Worm (Caenorhabditis elegans) whole organism, mixed stage, embryonic: Measurements from ENCODE around the gene hlh-13.
"Not testable (repeated sequence)": the region's sequence is repeated elsewhere in the genome, so short reads cannot be mapped to it uniquely, and the experiment has no call there.

ENCODE experiments used
- M03D4.4 ChIP-seq: sonication (generic microtip); optimal IDR thresholded peaks from 2 replicates; lab custom pipeline; 2017; ENCODE audit warnings: mild to moderate bottlenecking, missing genetic modification characterization, missing compliant biosample characterization
- bed-3 ChIP-seq: fragments of 200-800 bp; sonication (Bioruptor generic); optimal IDR thresholded peaks from 3 replicates; lab custom pipeline; 2018; ENCODE audit warnings: mild to moderate bottlenecking, missing genetic modification characterization, moderate library complexity, missing compliant biosample characterization
- blmp-1 ChIP-seq: fragments of 150-350 bp; optimal IDR thresholded peaks from 2 replicates; lab custom pipeline; 2014; ENCODE audit warnings: missing biosample characterization, missing genetic modification characterization
- ceh-39 ChIP-seq: fragments of 150-350 bp; optimal IDR thresholded peaks from 2 replicates; lab custom pipeline; 2014; ENCODE audit warnings: missing biosample characterization, missing genetic modification characterization
- ceh-43 ChIP-seq: fragments of 200-800 bp; sonication (Bioruptor generic); optimal IDR thresholded peaks from 2 replicates; lab custom pipeline; 2018; ENCODE audit warnings: mild to moderate bottlenecking, missing genetic modification characterization, moderate library complexity, missing compliant biosample characterization
- ceh-83 ChIP-seq: fragments of 200-800 bp; sonication (Bioruptor generic); optimal IDR thresholded peaks from 2 replicates; lab custom pipeline; 2018; ENCODE audit warnings: mild to moderate bottlenecking, missing genetic modification characterization, missing compliant biosample characterization
- ces-1 ChIP-seq: fragments of 150-350 bp; optimal IDR thresholded peaks from 2 replicates; lab custom pipeline; 2014; ENCODE audit warnings: missing biosample characterization, missing genetic modification reagents, missing genetic modification characterization
- cnd-1 ChIP-seq: fragments of 200-800 bp; sonication (Bioruptor generic); optimal IDR thresholded peaks from 2 replicates; lab custom pipeline; 2018; ENCODE audit warnings: mild to moderate bottlenecking, missing genetic modification characterization, missing compliant biosample characterization
- drap-1 ChIP-seq: fragments of 200-800 bp; sonication (Bioruptor generic); optimal IDR thresholded peaks from 3 replicates; lab custom pipeline; 2018; ENCODE audit warnings: mild to moderate bottlenecking, missing genetic modification characterization, missing compliant biosample characterization
- elt-1 ChIP-seq: sonication (generic microtip); optimal IDR thresholded peaks from 2 replicates; lab custom pipeline; 2017; ENCODE audit warnings: missing genetic modification characterization, mild to moderate bottlenecking, missing compliant biosample characterization, antibody characterized with exemption, moderate library complexity, borderline replicate concordance; ENCODE audit not compliant: insufficient read depth
- elt-3 ChIP-seq: fragments of 150-350 bp; optimal IDR thresholded peaks from 2 replicates; lab custom pipeline; 2014; ENCODE audit warnings: missing biosample characterization, missing genetic modification characterization
- flh-1 ChIP-seq: fragments of 200-800 bp; sonication (Bioruptor generic); optimal IDR thresholded peaks from 2 replicates; lab custom pipeline; 2018; ENCODE audit warnings: mild to moderate bottlenecking, missing genetic modification characterization, moderate library complexity, missing compliant biosample characterization
- ham-2 ChIP-seq: fragments of 200-800 bp; sonication (Bioruptor generic); optimal IDR thresholded peaks from 2 replicates; lab custom pipeline; 2018; ENCODE audit warnings: mild to moderate bottlenecking, missing genetic modification characterization, missing compliant biosample characterization
- hlh-1 ChIP-seq: fragments of 150-350 bp; optimal IDR thresholded peaks from 2 replicates; lab custom pipeline; 2014; ENCODE audit warnings: missing biosample characterization, missing genetic modification reagents, missing genetic modification characterization
- lin-13 ChIP-seq: fragments of 150-350 bp; optimal IDR thresholded peaks from 2 replicates; lab custom pipeline; 2014; ENCODE audit warnings: missing biosample characterization, missing genetic modification characterization
- lin-32 ChIP-seq: fragments of 200-800 bp; sonication (Bioruptor generic); optimal IDR thresholded peaks from 2 replicates; lab custom pipeline; 2018; ENCODE audit warnings: mild to moderate bottlenecking, missing genetic modification characterization, missing compliant biosample characterization
- lsy-2 ChIP-seq: fragments of 150-350 bp; optimal IDR thresholded peaks from 2 replicates; lab custom pipeline; 2014; ENCODE audit warnings: missing biosample characterization, missing genetic modification characterization
- mab-5 ChIP-seq: fragments of 150-350 bp; optimal IDR thresholded peaks from 2 replicates; lab custom pipeline; 2014; ENCODE audit warnings: missing biosample characterization, missing genetic modification characterization
- mep-1 ChIP-seq: fragments of 150-350 bp; optimal IDR thresholded peaks from 2 replicates; lab custom pipeline; 2017; ENCODE audit warnings: missing biosample characterization, missing genetic modification reagents, missing genetic modification characterization, inconsistent platforms
- mls-2 ChIP-seq: sonication (generic microtip); optimal IDR thresholded peaks from 2 replicates; lab custom pipeline; 2016; ENCODE audit warnings: mild to moderate bottlenecking, missing genetic modification characterization, moderate library complexity, missing compliant biosample characterization
- nhr-12 ChIP-seq: fragments of 150-350 bp; optimal IDR thresholded peaks from 2 replicates; lab custom pipeline; 2014; ENCODE audit warnings: missing biosample characterization, missing genetic modification characterization
- nhr-2 ChIP-seq: fragments of 150-350 bp; optimal IDR thresholded peaks from 2 replicates; lab custom pipeline; 2014; ENCODE audit warnings: missing biosample characterization, missing genetic modification characterization
- nhr-237 ChIP-seq: fragments of 150-350 bp; optimal IDR thresholded peaks from 2 replicates; lab custom pipeline; 2014; ENCODE audit warnings: missing biosample characterization, missing genetic modification characterization
- nhr-28 ChIP-seq: fragments of 150-350 bp; optimal IDR thresholded peaks from 2 replicates; lab custom pipeline; 2014; ENCODE audit warnings: missing biosample characterization, missing genetic modification characterization
- nhr-76 ChIP-seq: sonication (generic microtip); optimal IDR thresholded peaks from 2 replicates; lab custom pipeline; 2017; ENCODE audit warnings: missing biosample characterization, missing genetic modification characterization
- pha-4 ChIP-seq: fragments of 150-350 bp; optimal IDR thresholded peaks from 2 replicates; lab custom pipeline; 2018; ENCODE audit warnings: missing biosample characterization, missing genetic modification reagents, missing genetic modification characterization
- sem-2 ChIP-seq: fragments of 200-800 bp; sonication (Bioruptor generic); optimal IDR thresholded peaks from 2 replicates; lab custom pipeline; 2018; ENCODE audit warnings: mild to moderate bottlenecking, missing genetic modification characterization, missing compliant biosample characterization
- snpc-4 ChIP-seq: fragments of 150-350 bp; optimal IDR thresholded peaks from 2 replicates; lab custom pipeline; 2014; ENCODE audit warnings: missing biosample characterization, missing genetic modification characterization
- sptf-1 ChIP-seq: sonication (generic microtip); optimal IDR thresholded peaks from 2 replicates; lab custom pipeline; 2017; ENCODE audit warnings: mild to moderate bottlenecking, missing genetic modification characterization, moderate library complexity, missing compliant biosample characterization
- tbx-8 ChIP-seq: fragments of 200-800 bp; sonication (Bioruptor generic); optimal IDR thresholded peaks from 2 replicates; lab custom pipeline; 2018; ENCODE audit warnings: mild to moderate bottlenecking, missing genetic modification characterization, moderate library complexity, missing compliant biosample characterization
- unc-120 ChIP-seq: sonication (generic microtip); optimal IDR thresholded peaks from 2 replicates; lab custom pipeline; 2017; ENCODE audit warnings: missing genetic modification characterization, missing compliant biosample characterization; ENCODE audit not compliant: poor library complexity, severe bottlenecking
- unc-39 ChIP-seq: fragments of 150-350 bp; optimal IDR thresholded peaks from 2 replicates; lab custom pipeline; 2014; ENCODE audit warnings: missing biosample characterization, missing genetic modification characterization
- unc-62 ChIP-seq: fragments of 150-350 bp; optimal IDR thresholded peaks from 2 replicates; lab custom pipeline; 2014; ENCODE audit warnings: missing biosample characterization, missing genetic modification reagents, missing genetic modification characterization
- zip-8 ChIP-seq: fragments of 150-350 bp; optimal IDR thresholded peaks from 2 replicates; lab custom pipeline; 2014; ENCODE audit warnings: missing biosample characterization, missing genetic modification characterization
- ztf-11 ChIP-seq: fragments of 150-350 bp; optimal IDR thresholded peaks from 2 replicates; lab custom pipeline; 2014; ENCODE audit warnings: missing biosample characterization, missing genetic modification characterization

hlh-13 gene

ce11 chrX:4248949-4249348, at the start of gene hlh-13:
Gene hlh-13, plus strand, starts transcription at chrX:4249249.
- TF ChIP-seq flh-1 (no peak), unc-62 (GFP tag; lab: Kevin White, UChicago) (no peak), cnd-1 (tag; lab: Kevin White, UChicago) (no peak), snpc-4 (tag; lab: Kevin White, UChicago) (no peak)
- TF ChIP-seq, all 35 proteins: peak for 0

- not testable (repeated sequence) for TF ChIP-seq drap-1 (GFP tag; lab: Kevin White, UChicago); lin-32 (GFP tag; lab: Kevin White, UChicago); sptf-1
Measured at ce11 chrX:4199829-4200228, 49.2 kb upstream of the hlh-13 start, which contains the start of gene F20B6.5. Gene F20B6.5, minus strand, starts transcription at chrX:4199929.

DNA sequence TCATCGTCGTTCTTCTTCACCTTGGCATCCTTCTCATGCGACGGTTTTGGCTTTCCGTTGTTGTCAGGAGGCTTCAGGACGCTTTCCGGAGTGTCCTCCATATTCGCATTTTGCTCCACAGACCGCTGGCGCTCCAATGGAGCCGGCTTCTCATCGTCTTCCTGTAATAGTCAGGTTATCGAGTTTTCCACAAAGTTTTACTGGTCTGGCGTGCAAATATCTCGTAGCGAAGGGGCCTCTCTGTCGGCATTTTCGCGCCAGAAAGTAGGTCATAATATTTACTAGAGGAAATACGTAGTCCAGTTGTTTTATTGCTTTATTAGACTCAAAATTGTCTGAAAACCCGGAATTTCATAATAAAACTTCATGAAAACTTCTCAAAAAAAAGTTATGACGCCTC, 46.9 kb upstream of the hlh-13 start, which contains the start of gene F20B6.6:
TSS of gene F20B6.6 (minus strand) at position 101 of the 400 bp plus-strand sequence.
- not testable (repeated sequence) for TF ChIP-seq ceh-39 (tag; lab: Kevin White, UChicago); ztf-11 (tag; lab: Kevin White, UChicago); ces-1 (GFP tag; lab: Kevin White, UChicago)

DNA sequence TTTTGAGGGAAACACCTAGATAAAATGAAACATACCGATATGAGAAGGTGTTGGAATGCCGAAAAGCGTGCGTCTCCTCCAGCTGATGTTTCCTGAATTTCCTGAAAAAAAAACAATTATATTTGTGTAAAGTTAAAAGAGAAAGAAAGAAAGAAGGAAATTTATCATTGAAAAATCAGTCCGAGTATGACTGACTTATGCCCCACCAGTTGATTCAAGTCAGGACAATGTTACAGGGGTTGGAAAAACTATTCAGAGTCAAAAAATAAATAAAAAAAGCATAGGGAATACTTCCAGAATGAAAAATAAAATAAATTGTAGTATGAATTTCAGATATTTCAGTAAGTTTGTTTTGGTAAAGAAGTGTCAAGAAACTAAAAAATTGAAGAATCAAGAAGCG, 41.7 kb upstream of the hlh-13 start, which contains the start of gene F20B6.9:
TSS of gene F20B6.9 (minus strand) at position 101 of the 400 bp plus-strand sequence.
- not testable (repeated sequence) for TF ChIP-seq nhr-76 (tag; lab: Kevin White, UChicago); pha-4 (tag; lab: Kevin White, UChicago); ceh-83 (GFP tag; lab: Kevin White, UChicago)

DNA sequence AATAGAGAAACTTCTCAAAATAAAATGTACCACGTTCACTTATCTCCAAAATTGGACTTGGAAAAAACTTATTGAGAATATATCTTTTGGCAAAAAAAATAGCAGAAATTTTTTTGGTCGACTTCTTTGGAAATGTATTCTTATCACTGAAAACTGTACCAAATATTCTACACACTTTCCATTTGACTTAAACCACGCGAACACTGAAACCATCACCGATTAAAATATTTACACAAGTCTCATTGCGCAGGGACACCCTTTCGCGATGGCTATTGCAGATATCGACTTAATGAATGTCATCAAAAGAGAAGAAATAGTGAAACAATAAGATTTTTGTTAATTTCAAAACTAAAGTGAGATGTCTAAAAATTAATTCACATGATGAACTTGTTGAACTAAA, 40.6 kb upstream of the hlh-13 start:
- TF ChIP-seq mls-2 (tag; lab: Kevin White, UChicago) = no peak
- TF ChIP-seq nhr-2 (tag; lab: Kevin White, UChicago) = no peak
- TF ChIP-seq ceh-39 (tag; lab: Kevin White, UChicago) = no peak
- TF ChIP-seq nhr-76 (tag; lab: Kevin White, UChicago) = no peak
- TF ChIP-seq mep-1 = no peak
- no peak for TF ChIP-seq elt-3 (tag; lab: Kevin White, UChicago)
- TF ChIP-seq blmp-1 (tag; lab: Kevin White, UChicago) = no peak
- no peak for TF ChIP-seq lsy-2 (tag; lab: Kevin White, UChicago)
- no peak for TF ChIP-seq M03D4.4 (tag; lab: Kevin White, UChicago)
- no peak for TF ChIP-seq sptf-1
- no peak for TF ChIP-seq lin-32 (GFP tag; lab: Kevin White, UChicago)
- no peak for TF ChIP-seq pha-4 (tag; lab: Kevin White, UChicago)
- TF ChIP-seq unc-62 (GFP tag; lab: Kevin White, UChicago) = no peak
- TF ChIP-seq sem-2 (GFP tag; lab: Kevin White, UChicago) = no peak
- TF ChIP-seq tbx-8 = no peak
- no peak for TF ChIP-seq mab-5
- no peak for TF ChIP-seq nhr-12
- no peak for TF ChIP-seq unc-39 (tag; lab: Kevin White, UChicago)

DNA sequence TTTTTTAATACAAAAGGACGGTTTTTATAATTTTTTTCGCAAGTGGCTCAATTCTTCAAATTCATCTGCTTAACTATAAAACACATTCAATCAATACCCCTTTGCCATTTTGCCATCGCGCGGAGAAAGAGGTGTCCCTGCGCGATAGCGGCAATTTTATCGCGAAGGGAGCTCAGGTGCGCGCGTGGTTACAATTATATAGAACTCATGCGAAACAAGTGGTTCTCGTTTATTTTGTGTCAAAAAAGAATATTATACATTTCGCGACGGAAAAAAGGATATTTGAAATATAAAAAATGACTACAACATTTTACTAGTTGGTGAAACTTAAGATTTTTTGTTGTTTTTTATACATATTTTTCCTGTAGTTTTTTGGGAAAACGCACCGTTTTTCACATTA, 39.9 kb upstream of the hlh-13 start:
- TF ChIP-seq unc-120 (peak; percentile 83), snpc-4 (tag; lab: Kevin White, UChicago) (no peak), mab-5 (peak; percentile 90), nhr-237 (peak; percentile 99), sptf-1 (peak; percentile 92), nhr-76 (tag; lab: Kevin White, UChicago) (no peak), zip-8 (no peak), ham-2 (peak; percentile 52), tbx-8 (peak; percentile 66), mep-1 (peak; percentile 98), sem-2 (GFP tag; lab: Kevin White, UChicago) (no peak), ceh-83 (GFP tag; lab: Kevin White, UChicago) (peak; percentile 64), unc-39 (tag; lab: Kevin White, UChicago) (peak; percentile 89), drap-1 (GFP tag; lab: Kevin White, UChicago) (peak; percentile 95), lin-32 (GFP tag; lab: Kevin White, UChicago) (peak; percentile 45), ztf-11 (tag; lab: Kevin White, UChicago) (peak; percentile 99), ceh-39 (tag; lab: Kevin White, UChicago) (peak; percentile 95), ces-1 (GFP tag; lab: Kevin White, UChicago) (peak; percentile 97), unc-62 (GFP tag; lab: Kevin White, UChicago) (peak; percentile 90), M03D4.4 (tag; lab: Kevin White, UChicago) (peak; percentile 80), elt-1 (tag; lab: Kevin White, UChicago) (peak; percentile 2), nhr-12 (peak; percentile 98), bed-3 (peak; percentile 37), mls-2 (tag; lab: Kevin White, UChicago) (peak; percentile 91), cnd-1 (tag; lab: Kevin White, UChicago) (peak; percentile 92), elt-3 (tag; lab: Kevin White, UChicago) (peak; percentile 94), flh-1 (no peak), hlh-1 (tag; lab: Kevin White, UChicago) (peak; percentile 94), blmp-1 (tag; lab: Kevin White, UChicago) (peak; percentile 67), lin-13 (tag; lab: Kevin White, UChicago) (peak; percentile 86), ceh-43 (peak; percentile 22), lsy-2 (tag; lab: Kevin White, UChicago) (peak; percentile 91), nhr-2 (tag; lab: Kevin White, UChicago) (peak; percentile 70), pha-4 (tag; lab: Kevin White, UChicago) (peak; percentile 96), nhr-28 (tag; lab: Kevin White, UChicago) (peak; percentile 71)
